Worm (Caenorhabditis elegans): Measurements from ENCODE around the gene C23G10.7.

ce11 chrIII:6213915-6214314 is 15.7 kb upstream of the C23G10.7 start, which contains the start of gene C23G10.10:
- TF ChIP-seq elt-2 (tag; optimal IDR thresholded peaks at IDR 0.05) (no peak), fos-1 (tag; optimal IDR thresholded peaks at IDR 0.05) (no peak), nhr-77 (tag; optimal IDR thresholded peaks at IDR 0.05) (no peak), egl-27 (tag; optimal IDR thresholded peaks at IDR 0.05) (no peak), ceh-9 (tag; optimal IDR thresholded peaks at IDR 0.05) (no peak), nhr-28 (tag; optimal IDR thresholded peaks at IDR 0.05) (no peak), ama-1 (optimal IDR thresholded peaks at IDR 0.05) (no peak), nhr-76 (tag; optimal IDR thresholded peaks at IDR 0.05) (no peak), ztf-11 (tag; optimal IDR thresholded peaks at IDR 0.05) (no peak), pqm-1 (tag; optimal IDR thresholded peaks at IDR 0.05) (no peak), unc-62 (GFP tag; optimal IDR thresholded peaks at IDR 0.05) (no peak), elt-3 (tag; optimal IDR thresholded peaks at IDR 0.05) (no peak)
